Fruit fly (Drosophila melanogaster) whole organism, larva: Measurements from ENCODE around the gene ArfGAP1.

Experiments
- noc ChIP-seq: fragments of 200-800 bp; sonication (Bioruptor generic); optimal IDR thresholded peaks from 3 replicates; lab custom pipeline; 2019; ENCODE audit warnings: missing biosample characterization, mild to moderate bottlenecking, missing genetic modification characterization, moderate library complexity

Gene ArfGAP1

dm6 chr3L:12387063-12387462, 30.3 kb downstream of the ArfGAP1 start:
- no peak for TF ChIP-seq noc (tag; lab: Kevin White, UChicago)

- no peak for TF ChIP-seq noc (tag; lab: Kevin White, UChicago)
Observed at dm6 chr3L:12380592-12380991, 36.8 kb downstream of the ArfGAP1 start.

dm6 chr3L:12374420-12374819, 43.0 kb downstream of the ArfGAP1 start:
- TF ChIP-seq noc (tag; lab: Kevin White, UChicago) = no peak
